Worm (Caenorhabditis elegans): ENCODE data around the gene bbs-5.

DNA sequence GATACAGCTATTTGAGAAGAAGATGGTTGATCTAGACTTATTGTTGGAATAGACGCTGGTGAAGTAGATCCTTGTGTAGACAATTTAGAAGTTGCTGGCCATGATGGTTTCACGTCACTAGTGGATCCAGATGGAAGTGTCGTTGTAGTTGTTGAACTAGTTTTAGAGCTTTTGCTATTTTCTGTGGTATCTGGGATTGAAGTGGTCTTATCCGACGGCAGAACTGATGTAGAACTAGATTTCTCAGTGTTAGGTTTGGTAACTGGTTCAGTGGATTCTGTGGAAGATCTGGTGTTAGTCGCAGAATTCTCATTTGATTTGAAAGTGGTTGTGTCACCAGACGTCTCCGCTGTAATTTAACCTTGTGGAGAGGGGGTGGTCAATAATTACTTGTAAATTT, 29.9 kb downstream of the bbs-5 start:
- TF ChIP-seq ref-1 (GFP tag; conservative IDR thresholded peaks at IDR 0.05) (no peak), flt-1 (GFP tag; IDR thresholded peaks at IDR 0.05) (no peak), med-1 (GFP tag; optimal IDR thresholded peaks at IDR 0.05; ENCODE audit: insufficient read depth) (no peak), T22C8.4 (GFP tag; IDR thresholded peaks at IDR 0.05) (no peak), ztf-23 (GFP tag; IDR thresholded peaks at IDR 0.05) (no peak), ztf-29 (GFP tag; IDR thresholded peaks at IDR 0.05) (no peak), cog-1 (tag; optimal IDR thresholded peaks at IDR 0.05) (no peak), tab-1 (GFP tag; IDR thresholded peaks at IDR 0.05) (no peak)
